Worm (Caenorhabditis elegans) whole organism, L4/young adult: Measurements from ENCODE around the gene exos-4.1.

Source experiments
- W03F9.2 ChIP-seq: fragments of 150-350 bp; optimal IDR thresholded peaks from 2 replicates; lab custom pipeline; 2014; ENCODE audit warnings: missing biosample characterization, missing genetic modification characterization
- dao-5 ChIP-seq: sonication (generic microtip); optimal IDR thresholded peaks from 2 replicates; lab custom pipeline; 2016; ENCODE audit warnings: missing genotype, missing genetic modification characterization, moderate library complexity, missing compliant biosample characterization
- him-1 ChIP-seq: sonication (generic microtip); optimal IDR thresholded peaks from 2 replicates; lab custom pipeline; 2016; ENCODE audit warnings: missing genotype, missing genetic modification reagents, missing genetic modification characterization, missing compliant biosample characterization

DNA sequence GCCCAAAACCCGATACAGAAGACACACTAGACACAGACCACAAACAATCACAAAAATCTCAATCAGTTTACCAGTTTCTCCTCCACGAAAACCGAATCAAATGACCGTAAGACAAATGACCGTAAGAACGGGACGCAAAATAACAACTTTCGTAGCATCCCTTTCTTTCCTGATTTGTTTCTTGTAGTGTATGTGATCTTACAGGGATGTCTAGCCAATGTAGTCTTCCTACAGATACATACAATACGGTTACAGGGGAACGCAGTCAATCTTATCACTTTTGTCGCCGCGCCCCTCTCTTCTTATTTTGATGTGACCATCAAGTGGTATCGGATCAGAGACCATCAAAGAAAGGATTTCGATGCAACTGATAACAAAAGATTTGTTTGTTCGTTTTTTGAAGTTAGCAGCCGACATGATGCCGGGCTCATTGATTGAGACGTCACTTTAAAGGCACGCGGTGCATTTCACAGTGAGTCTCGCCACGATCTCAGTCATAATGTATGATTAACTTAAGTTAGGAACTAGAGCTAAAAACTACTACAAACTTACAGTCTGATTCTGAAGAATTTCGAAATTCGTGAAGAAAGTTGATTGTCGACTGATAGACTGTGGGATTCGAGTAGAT lies 23.1 kb upstream of the exos-4.1 start:
- TF ChIP-seq him-1 (tag; lab: Kevin White, UChicago) = no peak
- no peak for TF ChIP-seq dao-5 (tag; lab: Kevin White, UChicago)
- TF ChIP-seq W03F9.2 (tag; lab: Kevin White, UChicago) = no peak
